Fruit fly (Drosophila melanogaster): ENCODE measurements around the gene Roc1b.

dm6 chr3L:339072-339471 lies 18.7 kb upstream of the Roc1b start:
- TF ChIP-seq Myc (optimal IDR thresholded peaks at IDR 0.05): no peak
- no peak for TF ChIP-seq h (optimal IDR thresholded peaks at IDR 0.05)
